Worm (Caenorhabditis elegans): Measurements from ENCODE around the gene bgnt-1.3.

Gene bgnt-1.3

DNA sequence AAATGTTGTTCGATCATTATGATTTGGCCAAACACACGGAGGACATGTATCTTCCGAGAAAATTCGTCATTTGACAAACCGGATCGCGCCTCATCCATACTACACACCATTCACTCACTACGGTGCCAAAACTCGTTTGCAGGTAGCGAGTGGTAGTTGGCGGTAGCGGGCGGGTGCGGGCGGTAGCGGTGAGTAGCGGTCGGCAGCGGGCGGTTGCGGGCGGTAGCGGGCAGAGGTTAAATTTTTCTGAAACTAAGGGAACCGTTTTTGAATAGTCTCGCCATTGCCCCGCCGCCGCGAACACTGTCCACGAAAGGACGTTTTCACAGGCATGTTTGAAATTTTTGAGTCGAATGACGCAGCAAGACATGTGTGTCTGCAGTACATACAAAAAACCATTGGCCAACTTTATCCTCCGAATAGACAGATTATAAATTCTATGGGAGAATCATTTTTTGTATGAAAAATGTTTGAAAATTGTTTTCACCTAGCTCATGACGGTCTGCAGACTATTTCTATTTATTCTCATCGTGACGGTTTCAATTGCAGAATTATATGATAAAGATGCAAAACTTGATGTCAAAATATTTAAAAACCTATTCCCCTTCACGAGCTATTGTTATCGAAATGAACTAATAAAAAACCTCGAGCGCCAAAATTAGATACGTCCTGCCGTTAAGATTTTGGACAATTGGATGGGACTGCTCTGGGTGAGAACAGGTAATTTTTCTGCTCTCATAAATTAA is 45.9 kb downstream of the bgnt-1.3 start, which contains the start of gene F11A5.16:
TSS of gene F11A5.16 (plus strand) at position 696 of the 746 bp plus-strand sequence.
- TF ChIP-seq ZK546.5 (tag; optimal IDR thresholded peaks at IDR 0.05) (no peak), nhr-129 (tag; optimal IDR thresholded peaks at IDR 0.05) (no peak), mbf-1 (tag; optimal IDR thresholded peaks at IDR 0.05) (no peak)

DNA sequence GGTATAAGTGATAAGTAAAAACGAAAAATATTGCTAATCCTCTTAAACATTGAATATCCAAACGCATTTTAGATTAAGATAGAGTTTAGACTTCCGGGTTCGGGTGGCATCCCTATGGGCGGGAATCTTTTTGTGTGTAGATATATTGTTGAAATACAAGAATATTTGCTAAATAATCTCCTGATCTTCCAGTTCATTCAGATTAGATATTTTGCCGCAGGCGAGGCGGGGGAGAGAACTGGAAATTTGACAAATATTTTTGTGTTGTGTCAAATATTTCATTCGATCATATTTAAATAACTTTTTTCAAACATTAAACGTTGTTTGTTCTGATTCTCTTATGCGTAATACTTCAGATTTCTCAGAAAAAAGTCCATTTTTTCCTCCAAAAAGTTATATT is 46.5 kb downstream of the bgnt-1.3 start, which contains the start of gene oac-15:
TSS of gene oac-15 (minus strand) at position 101 of the 400 bp plus-strand sequence.
- TF ChIP-seq nhr-25 (tag; optimal IDR thresholded peaks at IDR 0.05) (no peak), ztf-1 (GFP tag; conservative IDR thresholded peaks at IDR 0.05) (no peak), Y55F3AM.14 (GFP tag; optimal IDR thresholded peaks at IDR 0.05) (no peak), F13H6.1 (tag; optimal IDR thresholded peaks at IDR 0.05) (no peak), sem-4 (tag; optimal IDR thresholded peaks at IDR 0.05) (no peak), nhr-11 (tag; optimal IDR thresholded peaks at IDR 0.05) (no peak), ztf-11 (tag; optimal IDR thresholded peaks at IDR 0.05) (no peak), peb-1 (tag; optimal IDR thresholded peaks at IDR 0.05) (no peak), zag-1 (tag; optimal IDR thresholded peaks at IDR 0.05) (no peak), nhr-21 (tag; optimal IDR thresholded peaks at IDR 0.05) (no peak), R02D3.7 (tag; optimal IDR thresholded peaks at IDR 0.05) (no peak), unc-62 (GFP tag; optimal IDR thresholded peaks at IDR 0.05) (no peak), unc-39 (tag; optimal IDR thresholded peaks at IDR 0.05) (no peak), sma-3 (GFP tag; optimal IDR thresholded peaks at IDR 0.05) (no peak), egl-27 (tag; optimal IDR thresholded peaks at IDR 0.05) (no peak), ZK546.5 (tag; optimal IDR thresholded peaks at IDR 0.05) (no peak), unc-55 (GFP tag; optimal IDR thresholded peaks at IDR 0.05) (no peak), nhr-77 (tag; optimal IDR thresholded peaks at IDR 0.05) (no peak)

DNA sequence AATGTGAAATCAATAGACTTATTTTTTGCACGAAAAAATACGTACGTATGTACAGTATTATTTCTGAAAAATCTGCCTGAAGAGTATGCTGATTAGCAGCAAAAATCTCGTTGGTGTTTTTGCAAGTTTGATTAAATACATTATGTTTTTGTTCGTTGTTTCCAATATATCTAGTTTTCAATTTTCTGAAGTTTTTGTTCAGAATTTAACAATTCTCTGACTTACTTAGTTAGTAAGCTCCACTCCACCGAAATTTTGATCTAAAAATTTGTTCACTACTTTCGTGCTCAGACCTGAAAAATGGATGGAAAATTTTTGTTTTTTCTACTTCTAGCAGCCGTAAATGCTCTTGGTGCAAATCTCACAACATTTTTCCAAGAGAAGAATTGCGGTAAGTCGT is 51.4 kb downstream of the bgnt-1.3 start, which contains the start of gene irld-26:
TSS of gene irld-26 (plus strand) at position 301 of the 400 bp plus-strand sequence.
- no peak for TF ChIP-seq F13H6.1 (tag; optimal IDR thresholded peaks at IDR 0.05)
- TF ChIP-seq mdl-1 (tag; optimal IDR thresholded peaks at IDR 0.05): no peak
- TF ChIP-seq nhr-21 (tag; optimal IDR thresholded peaks at IDR 0.05): no peak
- no peak for TF ChIP-seq lin-39 (tag; optimal IDR thresholded peaks at IDR 0.05)
- TF ChIP-seq sem-4 (tag; optimal IDR thresholded peaks at IDR 0.05): no peak
- no peak for TF ChIP-seq sma-9 (GFP tag; optimal IDR thresholded peaks at IDR 0.05)
- TF ChIP-seq sma-9 (tag; optimal IDR thresholded peaks at IDR 0.05): no peak
- no peak for TF ChIP-seq nhr-25 (tag; optimal IDR thresholded peaks at IDR 0.05)
- no peak for TF ChIP-seq crh-2 (tag; optimal IDR thresholded peaks at IDR 0.05)
- no peak for TF ChIP-seq snpc-4 (tag; optimal IDR thresholded peaks at IDR 0.05)
- TF ChIP-seq unc-39 (tag; optimal IDR thresholded peaks at IDR 0.05): no peak
- no peak for TF ChIP-seq nhr-129 (tag; optimal IDR thresholded peaks at IDR 0.05)
- no peak for TF ChIP-seq ztf-4 (tag; optimal IDR thresholded peaks at IDR 0.05)
- no peak for TF ChIP-seq mab-5 (tag; optimal IDR thresholded peaks at IDR 0.05)
- TF ChIP-seq blmp-1 (tag; optimal IDR thresholded peaks at IDR 0.05; ENCODE audit: insufficient read depth): no peak
- no peak for TF ChIP-seq nhr-77 (tag; optimal IDR thresholded peaks at IDR 0.05)
- no peak for TF ChIP-seq nhr-6 (tag; optimal IDR thresholded peaks at IDR 0.05)
- no peak for TF ChIP-seq ceh-16 (tag; optimal IDR thresholded peaks at IDR 0.05)
- TF ChIP-seq gmeb-1 (tag; optimal IDR thresholded peaks at IDR 0.05): no peak
- TF ChIP-seq mbf-1 (tag; optimal IDR thresholded peaks at IDR 0.05): no peak

Measured in whole organism, L2 larva.